ENCODE assay signal across 1 fruit fly cellular context in genomic region chrX:16944049-16944532, dm6.
A peak's percentile ranks its signal among the peaks of the same experiment; 100 is the strongest.
TF ChIP-seq lines count a peak whose summit lies in the region.

No protein-coding gene starts in this region.

TF ChIP-seq in whole organism, embryonic, 481 proteins besides CTCF, POLR2A, EP300 and RAD21 (continued from another document):
- peak; percentile 82 for TF ChIP-seq Fer1 (GFP tag; optimal IDR thresholded peaks at IDR 0.05; lab: Kevin White, UChicago)
- no peak for TF ChIP-seq nau (GFP tag; optimal IDR thresholded peaks at IDR 0.05; lab: Kevin White, UChicago)
- TF ChIP-seq CG7357 (GFP tag; IDR thresholded peaks at IDR 0.05; lab: Robert Waterston, UW), result peak; percentile 40; the same call in 1 of the 3 replicates
- TF ChIP-seq kah (GFP tag; optimal IDR thresholded peaks at IDR 0.05; lab: Kevin White, UChicago), result peak; percentile 80
- no peak for TF ChIP-seq psq (GFP tag; optimal IDR thresholded peaks at IDR 0.05; lab: Kevin White, UChicago)
- TF ChIP-seq Ets65A (GFP tag; lab: Kevin White, UChicago), result no peak
- TF ChIP-seq CG14441 (GFP tag; IDR thresholded peaks at IDR 0.05; lab: Robert Waterston, UW), result no peak
- no peak for TF ChIP-seq Mes4 (GFP tag; optimal IDR thresholded peaks at IDR 0.05; lab: Kevin White, UChicago)
- peak; percentile 47 for TF ChIP-seq sug (tag; optimal IDR thresholded peaks at IDR 0.05; lab: Kevin White, UChicago)
- TF ChIP-seq chn (GFP tag; optimal IDR thresholded peaks at IDR 0.05; lab: Kevin White, UChicago), result no peak
- TF ChIP-seq Atf3 (GFP tag; optimal IDR thresholded peaks at IDR 0.05; lab: Kevin White, UChicago), result no peak
- TF ChIP-seq chm (GFP tag; IDR thresholded peaks at IDR 0.05; lab: Robert Waterston, UW), result no peak
- TF ChIP-seq corto (GFP tag; optimal IDR thresholded peaks at IDR 0.05; lab: Kevin White, UChicago), result no peak
- peak; percentile 66 for TF ChIP-seq CG10209 (GFP tag; optimal IDR thresholded peaks at IDR 0.05; lab: Kevin White, UChicago)
- TF ChIP-seq CG13296 (GFP tag; optimal IDR thresholded peaks at IDR 0.05; lab: Kevin White, UChicago), result peak; percentile 78
- TF ChIP-seq usp (GFP tag; optimal IDR thresholded peaks at IDR 0.05; lab: Kevin White, UChicago), result no peak
- TF ChIP-seq pum (GFP tag; optimal IDR thresholded peaks at IDR 0.05; lab: Kevin White, UChicago), result no peak
- no peak for TF ChIP-seq HLHmδ (GFP tag; optimal IDR thresholded peaks at IDR 0.05; lab: Kevin White, UChicago)
- peak; percentile 14 for TF ChIP-seq sens (GFP tag; lab: Kevin White, UChicago)
- no peak for TF ChIP-seq Ravus (GFP tag; IDR thresholded peaks at IDR 0.05; lab: Robert Waterston, UW)
- TF ChIP-seq Neu2 (GFP tag; optimal IDR thresholded peaks at IDR 0.05; lab: Kevin White, UChicago; ENCODE audit: borderline replicate concordance), result no peak
- peak; percentile 81 for TF ChIP-seq CG13424 (tag; optimal IDR thresholded peaks at IDR 0.05; lab: Kevin White, UChicago)
- TF ChIP-seq hth (optimal IDR thresholded peaks at IDR 0.05; lab: Kevin White, UChicago), result no peak
- TF ChIP-seq wek (GFP tag; optimal IDR thresholded peaks at IDR 0.05; lab: Kevin White, UChicago), result no peak
- TF ChIP-seq cwo (GFP tag; optimal IDR thresholded peaks at IDR 0.05; lab: Kevin White, UChicago), result peak; percentile 81
- TF ChIP-seq CG4404 (GFP tag; IDR thresholded peaks at IDR 0.05; lab: Robert Waterston, UW), result no peak
- no peak for TF ChIP-seq CG4617 (GFP tag; optimal IDR thresholded peaks at IDR 0.05; lab: Kevin White, UChicago; ENCODE audit: borderline replicate concordance)
- TF ChIP-seq Sry-β (GFP tag; optimal IDR thresholded peaks at IDR 0.05; lab: Kevin White, UChicago), result no peak
- peak; percentile 57 for TF ChIP-seq Deaf1 (tag; optimal IDR thresholded peaks at IDR 0.05; lab: Kevin White, UChicago)
- peak; percentile 26 for TF ChIP-seq Med (GFP tag; lab: Kevin White, UChicago)
- no peak for TF ChIP-seq CG17186 (GFP tag; optimal IDR thresholded peaks at IDR 0.05; lab: Kevin White, UChicago)
- no peak for TF ChIP-seq CG17328 (GFP tag; IDR thresholded peaks at IDR 0.05; lab: Robert Waterston, UW)
- no peak for TF ChIP-seq ci (GFP tag; IDR thresholded peaks at IDR 0.05; lab: Robert Waterston, UW)
- no peak for TF ChIP-seq Antp (GFP tag; optimal IDR thresholded peaks at IDR 0.05; lab: Kevin White, UChicago)
- TF ChIP-seq insv (GFP tag; optimal IDR thresholded peaks at IDR 0.05; lab: Kevin White, UChicago), result no peak
- TF ChIP-seq aop (GFP tag; IDR thresholded peaks at IDR 0.05; lab: Robert Waterston, UW), result no peak
- TF ChIP-seq caup (GFP tag; optimal IDR thresholded peaks at IDR 0.05; lab: Kevin White, UChicago; ENCODE audit: severe bottlenecking), result peak; percentile 47
- no peak for TF ChIP-seq ase (GFP tag; IDR thresholded peaks at IDR 0.05; lab: Robert Waterston, UW)
- TF ChIP-seq Hmr (GFP tag; optimal IDR thresholded peaks at IDR 0.05; lab: Kevin White, UChicago), result peak; percentile 77
- TF ChIP-seq Fer3 (tag; optimal IDR thresholded peaks at IDR 0.05; lab: Kevin White, UChicago), result peak; percentile 81
- peak in 1 of 2 experiments; percentile 18 for TF ChIP-seq Eip74EF (GFP tag; optimal IDR thresholded peaks at IDR 0.05; lab: Kevin White, UChicago)
- TF ChIP-seq CG11456 (GFP tag; IDR thresholded peaks at IDR 0.05; lab: Robert Waterston, UW), result no peak
- TF ChIP-seq CG17612 (GFP tag; IDR thresholded peaks at IDR 0.05; lab: Robert Waterston, UW), result no peak
- no peak for TF ChIP-seq NC2β (GFP tag; optimal IDR thresholded peaks at IDR 0.05; lab: Kevin White, UChicago)
- peak; percentile 38; the same call in 1 of the 2 replicates for TF ChIP-seq CG31224 (GFP tag; IDR thresholded peaks at IDR 0.05; lab: Robert Waterston, UW)
- peak; percentile 28 for TF ChIP-seq Xbp1 (GFP tag; optimal IDR thresholded peaks at IDR 0.05; lab: Kevin White, UChicago)
- no peak for TF ChIP-seq lbe (GFP tag; optimal IDR thresholded peaks at IDR 0.05; lab: Kevin White, UChicago)
- peak in 1 of 3 experiments; percentile 8 for TF ChIP-seq lola (GFP tag; optimal IDR thresholded peaks at IDR 0.05; lab: Kevin White, UChicago)
- no peak for TF ChIP-seq bigmax (GFP tag; optimal IDR thresholded peaks at IDR 0.05; lab: Kevin White, UChicago)
- no peak for TF ChIP-seq TFAM (GFP tag; optimal IDR thresholded peaks at IDR 0.05; lab: Kevin White, UChicago)
- peak; percentile 5 for TF ChIP-seq CG14710 (tag; optimal IDR thresholded peaks at IDR 0.05; lab: Kevin White, UChicago)
- TF ChIP-seq Ssrp (tag; optimal IDR thresholded peaks at IDR 0.05; lab: Kevin White, UChicago), result peak; percentile 29
- peak in 1 of 2 experiments; percentile 26 for TF ChIP-seq Trl (optimal IDR thresholded peaks at IDR 0.05; lab: Kevin White, UChicago)
- no peak for TF ChIP-seq Trl (GFP tag; optimal IDR thresholded peaks at IDR 0.05; lab: Kevin White, UChicago)
- TF ChIP-seq CG10654 (GFP tag; optimal IDR thresholded peaks at IDR 0.05; lab: Kevin White, UChicago), result peak; percentile 11
- no peak for TF ChIP-seq hbn (GFP tag; IDR thresholded peaks at IDR 0.05; lab: Robert Waterston, UW; ENCODE audit: partially characterized antibody)
- peak; percentile 48 for TF ChIP-seq tap (tag; optimal IDR thresholded peaks at IDR 0.05; lab: Kevin White, UChicago)
- TF ChIP-seq zfh1 (GFP tag; IDR thresholded peaks at IDR 0.05; lab: Robert Waterston, UW), result no peak
- peak; percentile 35 for TF ChIP-seq CG12769 (tag; optimal IDR thresholded peaks at IDR 0.05; lab: Kevin White, UChicago)
- TF ChIP-seq Oaz (GFP tag; IDR thresholded peaks at IDR 0.05; lab: Robert Waterston, UW), result 0 out of 2 replicates have a peak, but pooled peaks have one; percentile 22
- TF ChIP-seq CG15696 (tag; optimal IDR thresholded peaks at IDR 0.05; lab: Kevin White, UChicago), result peak; percentile 19
- TF ChIP-seq nmo (GFP tag; optimal IDR thresholded peaks at IDR 0.05; lab: Kevin White, UChicago), result peak; percentile 64
- TF ChIP-seq CG10543 (GFP tag; optimal IDR thresholded peaks at IDR 0.05; lab: Kevin White, UChicago), result peak; percentile 36
- no peak for TF ChIP-seq YL-1 (GFP tag; optimal IDR thresholded peaks at IDR 0.05; lab: Kevin White, UChicago)
- no peak for TF ChIP-seq tx (GFP tag; optimal IDR thresholded peaks at IDR 0.05; lab: Kevin White, UChicago)
- peak; percentile 84 for TF ChIP-seq CG11504 (tag; optimal IDR thresholded peaks at IDR 0.05; lab: Kevin White, UChicago)
- no peak for TF ChIP-seq vnd (GFP tag; IDR thresholded peaks at IDR 0.05; lab: Robert Waterston, UW; ENCODE audit: partially characterized antibody)
- no peak for TF ChIP-seq fd102C (GFP tag; optimal IDR thresholded peaks at IDR 0.05; lab: Kevin White, UChicago)
- no peak for TF ChIP-seq nom (GFP tag; optimal IDR thresholded peaks at IDR 0.05; lab: Kevin White, UChicago)
- TF ChIP-seq CG9437 (GFP tag; optimal IDR thresholded peaks at IDR 0.05; lab: Kevin White, UChicago), result peak; percentile 56
- no peak for TF ChIP-seq Lim3 (GFP tag; IDR thresholded peaks at IDR 0.05; lab: Robert Waterston, UW)
- TF ChIP-seq Oli (tag; optimal IDR thresholded peaks at IDR 0.05; lab: Kevin White, UChicago), result peak; percentile 70
- TF ChIP-seq CG32767 (GFP tag; IDR thresholded peaks at IDR 0.05; lab: Robert Waterston, UW), result peak; percentile 46; the same call in 1 of the 2 replicates
- no peak for TF ChIP-seq CG12744 (GFP tag; optimal IDR thresholded peaks at IDR 0.05; lab: Kevin White, UChicago)
- TF ChIP-seq CG34422 (GFP tag; IDR thresholded peaks at IDR 0.05; lab: Robert Waterston, UW), result no peak
- no peak for TF ChIP-seq p53 (GFP tag; optimal IDR thresholded peaks at IDR 0.05; lab: Kevin White, UChicago)
- no peak for TF ChIP-seq Dip3 (GFP tag; optimal IDR thresholded peaks at IDR 0.05; lab: Kevin White, UChicago)
- no peak for TF ChIP-seq CG10959 (GFP tag; IDR thresholded peaks at IDR 0.05; lab: Robert Waterston, UW)
- no peak for TF ChIP-seq cato (GFP tag; optimal IDR thresholded peaks at IDR 0.05; lab: Kevin White, UChicago; ENCODE audit: borderline replicate concordance)
- TF ChIP-seq Poxn (GFP tag; IDR thresholded peaks at IDR 0.05; lab: Robert Waterston, UW), result no peak
- no peak for TF ChIP-seq ash1 (GFP tag; optimal IDR thresholded peaks at IDR 0.05; lab: Kevin White, UChicago)
- peak; percentile 37 for TF ChIP-seq CG13775 (GFP tag; optimal IDR thresholded peaks at IDR 0.05; lab: Kevin White, UChicago)
- TF ChIP-seq MBD-R2 (GFP tag; IDR thresholded peaks at IDR 0.05; lab: Robert Waterston, UW), result no peak
- peak; percentile 73 for TF ChIP-seq CG1832 (GFP tag; optimal IDR thresholded peaks at IDR 0.05; lab: Kevin White, UChicago)
- TF ChIP-seq NFAT (GFP tag; IDR thresholded peaks at IDR 0.05; lab: Robert Waterston, UW), result no peak
- 0 out of 2 replicates have a peak, but pooled peaks have one; percentile 24 for TF ChIP-seq HLH3B (GFP tag; IDR thresholded peaks at IDR 0.05; lab: Robert Waterston, UW)
- no peak for TF ChIP-seq stwl (tag; optimal IDR thresholded peaks at IDR 0.05; lab: Kevin White, UChicago)
- TF ChIP-seq CG17912 (GFP tag; optimal IDR thresholded peaks at IDR 0.05; lab: Kevin White, UChicago), result no peak
- TF ChIP-seq Drgx (GFP tag; IDR thresholded peaks at IDR 0.05; lab: Robert Waterston, UW), result peak; percentile 36; the same call in 1 of the 2 replicates
- peak; percentile 44 for TF ChIP-seq CG6813 (GFP tag; optimal IDR thresholded peaks at IDR 0.05; lab: Kevin White, UChicago)
- TF ChIP-seq inv (GFP tag; IDR thresholded peaks at IDR 0.05; lab: Robert Waterston, UW; ENCODE audit: partially characterized antibody), result no peak
- TF ChIP-seq ftz-f1 (GFP tag; optimal IDR thresholded peaks at IDR 0.05; lab: Kevin White, UChicago), result no peak
- peak; percentile 64 for TF ChIP-seq CG17385 (GFP tag; optimal IDR thresholded peaks at IDR 0.05; lab: Kevin White, UChicago)
- TF ChIP-seq CG12299 (tag; optimal IDR thresholded peaks at IDR 0.05; lab: Kevin White, UChicago), result peak; percentile 59
- TF ChIP-seq Abd-B (GFP tag; optimal IDR thresholded peaks at IDR 0.05; lab: Kevin White, UChicago), result peak; percentile 47
- no peak for TF ChIP-seq Taf1 (GFP tag; IDR thresholded peaks at IDR 0.05; lab: Robert Waterston, UW)
- TF ChIP-seq ATbp (GFP tag; optimal IDR thresholded peaks at IDR 0.05; lab: Kevin White, UChicago), result peak; percentile 0
- TF ChIP-seq tgo (GFP tag; IDR thresholded peaks at IDR 0.05; lab: Robert Waterston, UW), result peak; percentile 49; the same call in 1 of the 3 replicates
- peak; percentile 61 for TF ChIP-seq CG15011 (GFP tag; optimal IDR thresholded peaks at IDR 0.05; lab: Kevin White, UChicago)
- TF ChIP-seq danr (GFP tag; IDR thresholded peaks at IDR 0.05; lab: Robert Waterston, UW), result no peak
- TF ChIP-seq CG12236 (GFP tag; optimal IDR thresholded peaks at IDR 0.05; lab: Kevin White, UChicago), result no peak
- no peak for TF ChIP-seq CG18011 (GFP tag; optimal IDR thresholded peaks at IDR 0.05; lab: Kevin White, UChicago)
- no peak for TF ChIP-seq CG30020 (tag; optimal IDR thresholded peaks at IDR 0.05; lab: Kevin White, UChicago)
- TF ChIP-seq CG31365 (tag; optimal IDR thresholded peaks at IDR 0.05; lab: Kevin White, UChicago), result no peak
- TF ChIP-seq CG3726 (GFP tag; IDR thresholded peaks at IDR 0.05; lab: Robert Waterston, UW), result no peak
- TF ChIP-seq CG12104 (GFP tag; optimal IDR thresholded peaks at IDR 0.05; lab: Kevin White, UChicago), result peak; percentile 56
- TF ChIP-seq Hand (GFP tag; optimal IDR thresholded peaks at IDR 0.05; lab: Kevin White, UChicago), result peak; percentile 63
- TF ChIP-seq CG9609 (GFP tag; optimal IDR thresholded peaks at IDR 0.05; lab: Kevin White, UChicago), result no peak
- peak; percentile 37 for TF ChIP-seq gcm (GFP tag; optimal IDR thresholded peaks at IDR 0.05; lab: Kevin White, UChicago)
- TF ChIP-seq ab (GFP tag; optimal IDR thresholded peaks at IDR 0.05; lab: Kevin White, UChicago), result no peak
- no peak for TF ChIP-seq Mrtf (GFP tag; IDR thresholded peaks at IDR 0.05; lab: Robert Waterston, UW)
- TF ChIP-seq Hr39 (optimal IDR thresholded peaks at IDR 0.05; lab: Kevin White, UChicago), result no peak
- peak; percentile 3 for TF ChIP-seq CG1529 (GFP tag; optimal IDR thresholded peaks at IDR 0.05; lab: Kevin White, UChicago)
- no peak for TF ChIP-seq Bteb2 (GFP tag; optimal IDR thresholded peaks at IDR 0.05; lab: Kevin White, UChicago)
- no peak for TF ChIP-seq sna (GFP tag; IDR thresholded peaks at IDR 0.05; lab: Robert Waterston, UW; ENCODE audit: partially characterized antibody)
- no peak for TF ChIP-seq CG14050 (GFP tag; IDR thresholded peaks at IDR 0.05; lab: Robert Waterston, UW)
- TF ChIP-seq CG18262 (tag; optimal IDR thresholded peaks at IDR 0.05; lab: Kevin White, UChicago), result peak; percentile 48
- no peak for TF ChIP-seq Hmx (GFP tag; optimal IDR thresholded peaks at IDR 0.05; lab: Kevin White, UChicago)
- no peak for TF ChIP-seq Side (GFP tag; optimal IDR thresholded peaks at IDR 0.05; lab: Kevin White, UChicago)
- TF ChIP-seq bowl (GFP tag; IDR thresholded peaks at IDR 0.05; lab: Robert Waterston, UW), result no peak
- TF ChIP-seq CG5180 (GFP tag; optimal IDR thresholded peaks at IDR 0.05; lab: Kevin White, UChicago), result no peak
- peak; percentile 68 for TF ChIP-seq fd3F (GFP tag; optimal IDR thresholded peaks at IDR 0.05; lab: Kevin White, UChicago)
- peak; percentile 78 for TF ChIP-seq CG7556 (GFP tag; optimal IDR thresholded peaks at IDR 0.05; lab: Kevin White, UChicago)
- TF ChIP-seq stc (GFP tag; IDR thresholded peaks at IDR 0.05; lab: Robert Waterston, UW), result peak; percentile 49; the same call in 1 of the 2 replicates
- no peak for TF ChIP-seq kni (GFP tag; optimal IDR thresholded peaks at IDR 0.05; lab: Kevin White, UChicago)
- no peak for TF ChIP-seq dimm (GFP tag; IDR thresholded peaks at IDR 0.05; lab: Robert Waterston, UW)
- TF ChIP-seq D (optimal IDR thresholded peaks at IDR 0.05; lab: Kevin White, UChicago), result no peak
- no peak for TF ChIP-seq D (GFP tag; optimal IDR thresholded peaks at IDR 0.05; lab: Kevin White, UChicago)
- no peak for TF ChIP-seq hb (GFP tag; IDR thresholded peaks at IDR 0.05; lab: Robert Waterston, UW; ENCODE audit: partially characterized antibody)
- no peak for TF ChIP-seq gt (GFP tag; IDR thresholded peaks at IDR 0.05; lab: Robert Waterston, UW)
- TF ChIP-seq Doc2 (GFP tag; IDR thresholded peaks at IDR 0.05; lab: Robert Waterston, UW), result no peak
- no peak for TF ChIP-seq ac (GFP tag; optimal IDR thresholded peaks at IDR 0.05; lab: Kevin White, UChicago)
